Worm (Caenorhabditis elegans) whole organism, late embryonic: ENCODE data around the gene C07A9.9.

Source experiments
- ceh-45 ChIP-seq: fragments of 200-800 bp; sonication (Bioruptor generic); IDR thresholded peaks from 2 replicates; pipeline ENCODE4 v1.3.6; 2022; ENCODE audit warnings: missing genetic modification reagents, missing genetic modification characterization, missing compliant biosample characterization
- tbx-7 ChIP-seq: sonication (generic microtip); optimal IDR thresholded peaks from 2 replicates; lab custom pipeline; 2016; ENCODE audit warnings: missing genotype, missing genetic modification characterization, missing compliant biosample characterization

- TF ChIP-seq ceh-45 (GFP tag; lab: Robert Waterston, UW) (no peak), tbx-7 (no peak)
Measured at ce11 chrIII:9655802-9656201, 11.6 kb downstream of the C07A9.9 start, which contains the start of gene C15H7.4.
